Fruit fly (Drosophila melanogaster) whole organism, embryonic: Measurements from ENCODE around the gene Pi3K21B.
A peak's percentile ranks its signal among the peaks of the same experiment; 100 is the strongest.

Experiments
- Bdp1 ChIP-seq: fragments of 200-800 bp; sonication (Bioruptor generic); optimal IDR thresholded peaks from 3 replicates; lab custom pipeline; 2016; ENCODE audit warnings: missing biosample characterization, missing genetic modification characterization
- Bteb2 ChIP-seq: fragments of 200-800 bp; sonication (Bioruptor generic); optimal IDR thresholded peaks from 2 replicates; lab custom pipeline; 2016; ENCODE audit warnings: missing biosample characterization, missing genetic modification characterization
- CG10462 ChIP-seq: fragments of 200-800 bp; sonication (Bioruptor generic); optimal IDR thresholded peaks from 2 replicates; lab custom pipeline; 2016; ENCODE audit warnings: missing biosample characterization, missing genetic modification characterization
- CG11093 ChIP-seq: fragments of 200-800 bp; sonication (Bioruptor generic); IDR thresholded peaks from 3 replicates; pipeline ENCODE4 v1.3.6; 2022; ENCODE audit warnings: missing biosample characterization, missing genetic modification characterization
- CG14014 ChIP-seq: fragments of 200-800 bp; sonication (Bioruptor generic); IDR thresholded peaks from 2 replicates; pipeline ENCODE4 v1.3.6; 2022; ENCODE audit warnings: missing biosample characterization, missing genetic modification characterization
- CG14667 ChIP-seq: fragments of 200-800 bp; sonication (Bioruptor generic); IDR thresholded peaks from 2 replicates; pipeline ENCODE4 v1.3.6; 2022; ENCODE audit warnings: missing biosample characterization, missing genetic modification characterization
- CG15011 ChIP-seq: fragments of 200-800 bp; sonication (Bioruptor generic); optimal IDR thresholded peaks from 3 replicates; lab custom pipeline; 2018; ENCODE audit warnings: missing biosample characterization, mild to moderate bottlenecking, missing genetic modification characterization
- CG1529 ChIP-seq: fragments of 200-800 bp; sonication (Bioruptor generic); optimal IDR thresholded peaks from 3 replicates; lab custom pipeline; 2018; ENCODE audit warnings: missing biosample characterization, missing genetic modification characterization
- CG2120 ChIP-seq: fragments of 200-800 bp; sonication (Bioruptor generic); optimal IDR thresholded peaks from 3 replicates; lab custom pipeline; 2016; ENCODE audit warnings: missing biosample characterization, missing genetic modification characterization
- CG2129 ChIP-seq: fragments of 200-800 bp; sonication (Bioruptor generic); IDR thresholded peaks from 2 replicates; pipeline ENCODE4 v1.3.6; 2022; ENCODE audit warnings: missing biosample characterization, missing genetic modification characterization; ENCODE audit not compliant: partially characterized antibody
- CG2712 ChIP-seq: fragments of 200-800 bp; optimal IDR thresholded peaks from 3 replicates; lab custom pipeline; 2019; ENCODE audit warnings: missing biosample characterization, mild to moderate bottlenecking, missing genetic modification characterization, moderate library complexity
- CG3065 ChIP-seq: fragments of 200-800 bp; sonication (Bioruptor generic); optimal IDR thresholded peaks from 2 replicates; lab custom pipeline; 2016; ENCODE audit warnings: missing biosample characterization, missing genetic modification characterization
- CG3407 ChIP-seq: fragments of 200-800 bp; sonication (Bioruptor generic); optimal IDR thresholded peaks from 2 replicates; lab custom pipeline; 2018; ENCODE audit warnings: missing biosample characterization, mild to moderate bottlenecking, missing genetic modification characterization
- CG34422 ChIP-seq: fragments of 200-800 bp; sonication (Bioruptor generic); IDR thresholded peaks from 3 replicates; pipeline ENCODE4 v1.3.6; 2022; ENCODE audit warnings: missing biosample characterization, missing genetic modification characterization
- CG3838 ChIP-seq: fragments of 200-800 bp; sonication (Bioruptor generic); optimal IDR thresholded peaks from 3 replicates; lab custom pipeline; 2016; ENCODE audit warnings: missing biosample characterization, missing genetic modification characterization
- CG3995 ChIP-seq: fragments of 200-800 bp; sonication (Bioruptor generic); optimal IDR thresholded peaks from 3 replicates; lab custom pipeline; 2016; ENCODE audit warnings: missing biosample characterization, missing genetic modification characterization
- CG42726 ChIP-seq: fragments of 200-800 bp; sonication (Bioruptor generic); IDR thresholded peaks from 2 replicates; pipeline ENCODE4 v1.3.6; 2022; ENCODE audit warnings: missing biosample characterization, missing genetic modification characterization; ENCODE audit not compliant: partially characterized antibody
- CG4282 ChIP-seq: fragments of 200-800 bp; sonication (Bioruptor generic); optimal IDR thresholded peaks from 2 replicates; lab custom pipeline; 2016; ENCODE audit warnings: missing biosample characterization, missing genetic modification characterization
- CG4730 ChIP-seq: fragments of 200-800 bp; sonication (Bioruptor generic); IDR thresholded peaks from 2 replicates; pipeline ENCODE4 v1.3.6; 2022; ENCODE audit warnings: missing biosample characterization, missing genetic modification characterization
- CG4854 ChIP-seq: fragments of 200-800 bp; sonication (Bioruptor generic); optimal IDR thresholded peaks from 2 replicates; lab custom pipeline; 2016; ENCODE audit warnings: missing biosample characterization, missing genetic modification characterization, inconsistent platforms
- CG5180 ChIP-seq: fragments of 200-800 bp; sonication (Bioruptor generic); optimal IDR thresholded peaks from 3 replicates; lab custom pipeline; 2017; ENCODE audit warnings: missing biosample characterization, missing genetic modification characterization, mild to moderate bottlenecking, moderate library complexity, missing genetic modification reagents
- CG8944 ChIP-seq: fragments of 200-800 bp; sonication (Bioruptor generic); optimal IDR thresholded peaks from 3 replicates; lab custom pipeline; 2016; ENCODE audit warnings: missing biosample characterization, missing genetic modification characterization
- CG9797 ChIP-seq: fragments of 200-800 bp; sonication (Bioruptor generic); optimal IDR thresholded peaks from 3 replicates; lab custom pipeline; 2018; ENCODE audit warnings: missing biosample characterization, mild to moderate bottlenecking, missing genetic modification characterization
- CG9876 ChIP-seq: fragments of 200-800 bp; sonication (Bioruptor generic); optimal IDR thresholded peaks from 2 replicates; lab custom pipeline; 2016; ENCODE audit warnings: missing biosample characterization, missing genetic modification characterization
- Dbx ChIP-seq: fragments of 200-800 bp; sonication (Bioruptor generic); IDR thresholded peaks from 3 replicates; pipeline ENCODE4 v1.3.6; 2022; ENCODE audit warnings: missing biosample characterization, missing genetic modification characterization
- Hr3 ChIP-seq: fragments of 200-800 bp; sonication (Bioruptor generic); optimal IDR thresholded peaks from 3 replicates; lab custom pipeline; 2016; ENCODE audit warnings: missing biosample characterization, missing genetic modification characterization
- Lhr ChIP-seq: fragments of 200-800 bp; sonication (Bioruptor generic); optimal IDR thresholded peaks from 3 replicates; lab custom pipeline; 2017; ENCODE audit warnings: mild to moderate bottlenecking, missing biosample characterization, missing genetic modification reagents, missing genetic modification characterization
- Optix ChIP-seq: fragments of 200-800 bp; sonication (Bioruptor generic); IDR thresholded peaks from 3 replicates; pipeline ENCODE4 v1.3.6; 2022; ENCODE audit warnings: missing biosample characterization, missing genetic modification characterization
- Pdp1 ChIP-seq, 2 experiments: fragments of 200-800 bp; sonication (Bioruptor generic); optimal IDR thresholded peaks; 3 replicates each; lab custom pipeline; 2016; ENCODE audit warnings: missing biosample characterization in 2 of 2, missing genetic modification characterization in 2 of 2, mild to moderate bottlenecking in 1 of 2, moderate library complexity in 1 of 2
- Poxn ChIP-seq: fragments of 200-800 bp; sonication (Bioruptor generic); IDR thresholded peaks from 2 replicates; pipeline ENCODE4 v1.3.6; 2022; ENCODE audit warnings: missing biosample characterization, missing genetic modification characterization
- Side ChIP-seq: fragments of 200-800 bp; sonication (Bioruptor generic); optimal IDR thresholded peaks from 2 replicates; lab custom pipeline; 2016; ENCODE audit warnings: missing biosample characterization, missing genetic modification characterization
- Spps ChIP-seq: fragments of 200-800 bp; sonication (Bioruptor generic); optimal IDR thresholded peaks from 2 replicates; lab custom pipeline; 2018; ENCODE audit warnings: missing biosample characterization, mild to moderate bottlenecking, missing genetic modification characterization
- Sry-β ChIP-seq: fragments of 200-800 bp; sonication (Bioruptor generic); optimal IDR thresholded peaks from 2 replicates; lab custom pipeline; 2018; ENCODE audit warnings: missing biosample characterization, mild to moderate bottlenecking, missing genetic modification characterization, moderate library complexity
- Sry-δ ChIP-seq: fragments of 200-800 bp; sonication (Bioruptor generic); optimal IDR thresholded peaks from 2 replicates; lab custom pipeline; 2016; ENCODE audit warnings: missing biosample characterization, missing genetic modification characterization
- aop ChIP-seq: fragments of 200-800 bp; sonication (Bioruptor generic); IDR thresholded peaks from 2 replicates; pipeline ENCODE4 v1.3.6; 2022; ENCODE audit warnings: missing biosample characterization, missing genetic modification characterization
- bbx ChIP-seq: fragments of 200-800 bp; sonication (Bioruptor generic); IDR thresholded peaks from 2 replicates; pipeline ENCODE4 v1.3.6; 2022; ENCODE audit warnings: missing biosample characterization, missing genetic modification characterization; ENCODE audit not compliant: partially characterized antibody
- crc ChIP-seq: fragments of 200-800 bp; sonication (Bioruptor generic); optimal IDR thresholded peaks from 2 replicates; lab custom pipeline; 2016; ENCODE audit warnings: missing biosample characterization, missing genetic modification characterization
- crp ChIP-seq, 2 experiments: fragments of 200-800 bp; sonication (Bioruptor generic); optimal IDR thresholded peaks; 2 replicates in 1 of 2; 3 replicates in 1 of 2; lab custom pipeline; 2017; ENCODE audit warnings: missing biosample characterization in 2 of 2, missing genetic modification characterization in 2 of 2, mild to moderate bottlenecking in 1 of 2, moderate library complexity in 1 of 2
- ewg ChIP-seq: fragments of 200-800 bp; sonication (Bioruptor generic); optimal IDR thresholded peaks from 3 replicates; lab custom pipeline; 2017; ENCODE audit warnings: mild to moderate bottlenecking, missing biosample characterization, missing genetic modification reagents, missing genetic modification characterization
- exex ChIP-seq: fragments of 200-800 bp; sonication (Bioruptor generic); optimal IDR thresholded peaks from 4 replicates; lab custom pipeline; 2018; ENCODE audit warnings: missing biosample characterization, mild to moderate bottlenecking, missing genetic modification characterization, moderate library complexity
- fd102C ChIP-seq: fragments of 200-800 bp; sonication (Bioruptor generic); optimal IDR thresholded peaks from 2 replicates; lab custom pipeline; 2018; ENCODE audit warnings: missing biosample characterization, mild to moderate bottlenecking, missing genetic modification characterization, moderate library complexity
- gem ChIP-seq: fragments of 200-800 bp; sonication (Bioruptor generic); optimal IDR thresholded peaks from 2 replicates; lab custom pipeline; 2019; ENCODE audit warnings: missing biosample characterization, mild to moderate bottlenecking, missing genetic modification characterization, moderate library complexity
- h ChIP-seq: fragments of >200 bp; optimal IDR thresholded peaks from 2 replicates; lab custom pipeline; 2017
- hb ChIP-seq: fragments of 200-800 bp; sonication (Bioruptor generic); IDR thresholded peaks from 3 replicates; pipeline ENCODE4 v1.3.6; 2022; ENCODE audit warnings: missing biosample characterization, missing genetic modification characterization; ENCODE audit not compliant: partially characterized antibody
- oc ChIP-seq: fragments of 200-800 bp; sonication (Bioruptor generic); optimal IDR thresholded peaks from 2 replicates; lab custom pipeline; 2018; ENCODE audit warnings: missing biosample characterization, mild to moderate bottlenecking, missing genetic modification characterization, moderate library complexity
- onecut ChIP-seq: fragments of 200-800 bp; sonication (Bioruptor generic); IDR thresholded peaks from 2 replicates; pipeline ENCODE4 v1.3.6; 2022; ENCODE audit warnings: missing biosample characterization, missing genetic modification characterization
- pnt ChIP-seq: fragments of 200-800 bp; sonication (Bioruptor generic); optimal IDR thresholded peaks from 3 replicates; lab custom pipeline; 2016; ENCODE audit warnings: missing biosample characterization, missing genetic modification characterization
- scrt ChIP-seq: fragments of 200-800 bp; sonication (Bioruptor generic); optimal IDR thresholded peaks from 2 replicates; lab custom pipeline; 2018; ENCODE audit warnings: missing biosample characterization, mild to moderate bottlenecking, missing genetic modification characterization, moderate library complexity
- tio ChIP-seq: fragments of 200-800 bp; sonication (Bioruptor generic); optimal IDR thresholded peaks from 2 replicates; lab custom pipeline; 2017; ENCODE audit warnings: missing biosample characterization, missing genetic modification characterization, inconsistent platforms
- tup ChIP-seq: fragments of 200-800 bp; sonication (Bioruptor generic); optimal IDR thresholded peaks from 2 replicates; lab custom pipeline; 2016; ENCODE audit warnings: missing biosample characterization, mild to moderate bottlenecking, missing genetic modification characterization, moderate library complexity
- twi ChIP-seq: fragments of 200-800 bp; optimal IDR thresholded peaks from 2 replicates; lab custom pipeline; 2019; ENCODE audit warnings: missing biosample characterization, mild to moderate bottlenecking, missing genetic modification characterization, moderate library complexity
- zf30C ChIP-seq: fragments of 200-800 bp; sonication (Bioruptor generic); optimal IDR thresholded peaks from 3 replicates; lab custom pipeline; 2018; ENCODE audit warnings: missing biosample characterization, mild to moderate bottlenecking, missing genetic modification characterization

The Pi3K21B gene

DNA sequence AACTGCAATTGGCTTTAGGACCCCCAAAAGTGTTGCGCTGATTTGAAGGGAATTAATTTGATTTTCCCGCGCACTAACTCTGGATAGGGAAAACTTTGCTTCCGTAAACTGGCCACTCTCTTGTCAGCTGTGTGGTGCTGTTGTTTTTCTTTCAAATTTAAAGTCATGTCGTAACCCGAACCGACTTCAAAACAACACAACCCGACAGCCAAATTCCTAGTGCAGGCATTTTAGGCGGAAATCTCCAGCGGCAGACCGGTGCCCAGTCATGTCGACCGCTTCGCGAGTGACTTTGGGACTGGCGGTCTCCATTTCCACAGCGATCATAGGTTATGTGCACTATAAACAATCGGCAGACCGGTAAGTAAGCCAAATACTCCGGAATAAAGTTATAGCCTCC is 5.4 kb upstream of the Pi3K21B start, which contains the start of gene CG11562 (continued):
- TF ChIP-seq crp (GFP tag; optimal IDR thresholded peaks at IDR 0.05; lab: Kevin White, UChicago) (peak in 1 of 2 experiments; percentile 82), CG3995 (no peak), CG34422 (GFP tag; lab: Robert Waterston, UW) (peak; percentile 65; the same call in 1 of the 3 replicates), aop (GFP tag; lab: Robert Waterston, UW) (no peak), CG2120 (no peak), Side (no peak), twi (tag; lab: Kevin White, UChicago) (no peak), hb (no peak), crc (GFP tag; lab: Kevin White, UChicago) (no peak), tio (GFP tag; lab: Kevin White, UChicago) (no peak), CG9876 (GFP tag; lab: Kevin White, UChicago) (no peak), Dbx (no peak), CG15011 (no peak), CG3065 (no peak), CG3407 (GFP tag; lab: Kevin White, UChicago) (no peak), CG4854 (GFP tag; lab: Kevin White, UChicago) (no peak), fd102C (GFP tag; lab: Kevin White, UChicago) (no peak), CG4282 (GFP tag; lab: Kevin White, UChicago) (no peak), Lhr (GFP tag; lab: Kevin White, UChicago) (no peak), CG5180 (GFP tag; lab: Kevin White, UChicago) (no peak), CG42726 (GFP tag; lab: Robert Waterston, UW) (no peak), CG2129 (GFP tag; lab: Robert Waterston, UW) (no peak), CG14667 (GFP tag; lab: Robert Waterston, UW) (no peak), zf30C (GFP tag; lab: Kevin White, UChicago) (no peak), Hr3 (GFP tag; lab: Kevin White, UChicago) (no peak), CG2712 (tag; lab: Kevin White, UChicago) (no peak), gem (tag; lab: Kevin White, UChicago) (no peak), CG4730 (no peak), CG3838 (GFP tag; lab: Kevin White, UChicago) (no peak), CG14014 (GFP tag; lab: Robert Waterston, UW) (no peak), Sry-δ (GFP tag; lab: Kevin White, UChicago) (peak; percentile 7), Bteb2 (no peak), exex (tag; lab: Kevin White, UChicago) (no peak), h (lab: Kevin White, UChicago) (no peak), CG10462 (GFP tag; lab: Kevin White, UChicago) (no peak), CG11093 (GFP tag; lab: Robert Waterston, UW) (no peak), CG1529 (no peak), Sry-β (GFP tag; lab: Kevin White, UChicago) (no peak), pnt (GFP tag; lab: Kevin White, UChicago) (no peak), Bdp1 (GFP tag; lab: Kevin White, UChicago) (no peak), CG8944 (GFP tag; lab: Kevin White, UChicago) (no peak), ewg (GFP tag; lab: Kevin White, UChicago) (no peak), Poxn (no peak), CG9797 (GFP tag; lab: Kevin White, UChicago) (peak; percentile 62), tup (GFP tag; lab: Kevin White, UChicago) (no peak), Pdp1 (GFP tag; optimal IDR thresholded peaks at IDR 0.05; lab: Kevin White, UChicago) (peak in 1 of 2 experiments; percentile 97), Optix (GFP tag; lab: Robert Waterston, UW) (no peak), onecut (GFP tag; lab: Robert Waterston, UW) (no peak), Spps (no peak), bbx (GFP tag; lab: Robert Waterston, UW) (0 out of 2 replicates have a peak, but pooled peaks have one; percentile 38), oc (tag; lab: Kevin White, UChicago) (no peak), scrt (GFP tag; lab: Kevin White, UChicago) (no peak)
